Fruit fly (Drosophila melanogaster): ENCODE data around the gene CG13476.

DNA sequence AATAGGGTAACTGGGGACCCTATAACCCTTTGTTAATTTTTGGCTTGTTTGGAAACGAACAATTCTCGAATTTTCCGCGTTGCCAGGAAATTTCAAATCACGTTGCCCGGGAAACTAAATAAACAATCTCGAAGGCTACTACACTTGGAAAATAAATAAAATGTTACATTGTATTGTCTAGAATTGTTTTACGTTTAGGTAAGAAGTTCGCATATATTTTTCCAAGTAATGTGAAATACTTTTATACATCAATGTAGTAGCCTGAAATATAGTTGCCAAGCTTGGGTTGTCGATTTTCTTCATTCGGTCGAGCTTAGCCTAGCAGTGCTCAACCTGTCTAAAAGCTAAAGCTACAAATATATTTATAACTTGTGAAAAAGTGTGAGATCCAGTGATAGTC, 20.8 kb upstream of the CG13476 start, which contains the start of gene Dnaaf6:
- TF ChIP-seq Sin3A (optimal IDR thresholded peaks at IDR 0.05) (no peak), Myc (optimal IDR thresholded peaks at IDR 0.05) (no peak), h (optimal IDR thresholded peaks at IDR 0.05) (no peak), psq (optimal IDR thresholded peaks at IDR 0.05) (no peak), insv (optimal IDR thresholded peaks at IDR 0.05) (no peak)
